Fruit fly (Drosophila melanogaster): ENCODE data around the gene CG12231.

dm6 chrX:19505334-19506185 lies 26.0 kb downstream of the CG12231 start:
- TF ChIP-seq CG7357 (GFP tag; IDR thresholded peaks at IDR 0.05), result no peak
- TF ChIP-seq CG12744 (GFP tag; optimal IDR thresholded peaks at IDR 0.05), result no peak
- no peak for TF ChIP-seq gsb-n (tag; optimal IDR thresholded peaks at IDR 0.05)
- TF ChIP-seq HLHmδ (GFP tag; optimal IDR thresholded peaks at IDR 0.05), result no peak
- peak; percentile 35 for TF ChIP-seq maf-S (GFP tag; optimal IDR thresholded peaks at IDR 0.05)
- TF ChIP-seq CG18262 (tag; optimal IDR thresholded peaks at IDR 0.05), result no peak
- no peak for TF ChIP-seq CG10462 (GFP tag; optimal IDR thresholded peaks at IDR 0.05)
- TF ChIP-seq CG13775 (GFP tag; optimal IDR thresholded peaks at IDR 0.05), result peak; percentile 2
- no peak for TF ChIP-seq CG5245 (GFP tag; optimal IDR thresholded peaks at IDR 0.05)
- TF ChIP-seq CG10209 (GFP tag; optimal IDR thresholded peaks at IDR 0.05), result no peak
- TF ChIP-seq CG13894 (tag; optimal IDR thresholded peaks at IDR 0.05), result peak; percentile 62
- TF ChIP-seq CG6175 (GFP tag; IDR thresholded peaks at IDR 0.05), result no peak
